Worm (Caenorhabditis elegans) whole organism, young adult: ENCODE results near the gene lge-1.
A peak's percentile ranks its signal among the peaks of the same experiment; 100 is the strongest.

ENCODE experiments used
- B0019.2 ChIP-seq: fragments of 200-800 bp; sonication (Bioruptor generic); conservative IDR thresholded peaks from 2 replicates; pipeline ENCODE4 v1.3.6; 2022; ENCODE audit warnings: missing genetic modification reagents, missing genetic modification characterization, missing compliant biosample characterization
- B0261.1 ChIP-seq: sonication (generic microtip); optimal IDR thresholded peaks from 2 replicates; lab custom pipeline; 2016; ENCODE audit warnings: mild to moderate bottlenecking, missing genetic modification characterization, moderate library complexity, missing compliant biosample characterization
- F10E7.11 ChIP-seq: sonication (generic microtip); optimal IDR thresholded peaks from 2 replicates; lab custom pipeline; 2017; ENCODE audit warnings: mild to moderate bottlenecking, missing genetic modification characterization, moderate library complexity, missing compliant biosample characterization
- F22D6.2 ChIP-seq: sonication (generic microtip); optimal IDR thresholded peaks from 2 replicates; lab custom pipeline; 2016; ENCODE audit warnings: mild to moderate bottlenecking, missing genetic modification characterization, missing compliant biosample characterization
- F39B2.1 ChIP-seq: fragments of 200-800 bp; sonication (Bioruptor generic); IDR thresholded peaks from 2 replicates; pipeline ENCODE4 v1.3.6; 2022; ENCODE audit warnings: missing genetic modification reagents, missing genetic modification characterization, missing compliant biosample characterization
- K11D2.4 ChIP-seq: fragments of 200-800 bp; sonication (Bioruptor generic); IDR thresholded peaks from 2 replicates; pipeline ENCODE4 v1.3.6; 2022; ENCODE audit warnings: missing genetic modification reagents, missing genetic modification characterization, missing compliant biosample characterization
- T26A5.8 ChIP-seq: sonication (generic microtip); optimal IDR thresholded peaks from 2 replicates; lab custom pipeline; 2016; ENCODE audit warnings: missing genetic modification characterization, missing compliant biosample characterization
- Y79H2A.3 ChIP-seq: fragments of 200-800 bp; sonication (Bioruptor generic); conservative IDR thresholded peaks from 2 replicates; pipeline ENCODE4 v1.3.6; 2022; ENCODE audit warnings: missing genetic modification reagents, missing genetic modification characterization, missing compliant biosample characterization
- Y95B8A.8 ChIP-seq: fragments of 200-800 bp; sonication (Bioruptor generic); IDR thresholded peaks from 2 replicates; pipeline ENCODE4 v1.3.6; 2022; ENCODE audit warnings: missing genetic modification reagents, missing genetic modification characterization, missing compliant biosample characterization
- ZK185.1 ChIP-seq: sonication (generic microtip); optimal IDR thresholded peaks from 2 replicates; lab custom pipeline; 2016; ENCODE audit warnings: mild to moderate bottlenecking, missing genetic modification characterization, missing compliant biosample characterization; ENCODE audit not compliant: poor library complexity, severe bottlenecking
- attf-6 ChIP-seq: fragments of 200-800 bp; sonication (Bioruptor generic); IDR thresholded peaks from 2 replicates; pipeline ENCODE4 v1.3.6; 2022; ENCODE audit warnings: missing genetic modification reagents, missing genetic modification characterization, missing compliant biosample characterization
- cebp-1 ChIP-seq, 2 experiments: fragments of 200-800 bp in 1 of 2; sonication (Bioruptor generic) in 1 of 2; sonication (generic microtip) in 1 of 2; IDR thresholded peaks in 1 of 2; optimal IDR thresholded peaks in 1 of 2; 2 replicates each; pipeline versions ENCODE4 v1.3.6 to Lab custom; 2017 to 2022; ENCODE audit warnings: missing compliant biosample characterization in 2 of 2, missing genetic modification characterization in 2 of 2, mild to moderate bottlenecking in 1 of 2, missing genetic modification reagents in 1 of 2, moderate library complexity in 1 of 2
- ceh-100 ChIP-seq: fragments of 200-800 bp; sonication (Bioruptor generic); IDR thresholded peaks from 2 replicates; pipeline ENCODE4 v1.3.6; 2022; ENCODE audit warnings: missing genetic modification reagents, missing genetic modification characterization, missing compliant biosample characterization
- ceh-27 ChIP-seq: fragments of 200-800 bp; sonication (Bioruptor generic); optimal IDR thresholded peaks from 2 replicates; lab custom pipeline; 2018; ENCODE audit warnings: mild to moderate bottlenecking, missing genetic modification characterization, moderate library complexity, missing compliant biosample characterization
- ceh-58 ChIP-seq: fragments of 200-800 bp; sonication (Bioruptor generic); IDR thresholded peaks from 2 replicates; pipeline ENCODE4 v1.3.6; 2022; ENCODE audit warnings: missing genetic modification characterization, missing compliant biosample characterization
- chd-7 ChIP-seq: sonication (generic microtip); optimal IDR thresholded peaks from 2 replicates; lab custom pipeline; 2016; ENCODE audit warnings: mild to moderate bottlenecking, missing genetic modification characterization, moderate library complexity, missing compliant biosample characterization
- dpl-1 ChIP-seq: fragments of 150-350 bp; optimal IDR thresholded peaks from 2 replicates; lab custom pipeline; 2014; ENCODE audit warnings: missing biosample characterization, missing genetic modification reagents, missing genetic modification characterization
- ets-4 ChIP-seq: fragments of 200-800 bp; sonication (Bioruptor generic); optimal IDR thresholded peaks from 2 replicates; lab custom pipeline; 2018; ENCODE audit warnings: mild to moderate bottlenecking, missing genetic modification characterization, missing compliant biosample characterization
- fkh-3 ChIP-seq: sonication (generic microtip); optimal IDR thresholded peaks from 2 replicates; lab custom pipeline; 2016; ENCODE audit warnings: mild to moderate bottlenecking, missing genetic modification characterization, missing compliant biosample characterization
- hmg-1.2 ChIP-seq: fragments of 200-800 bp; sonication (Bioruptor generic); IDR thresholded peaks from 2 replicates; pipeline ENCODE4 v1.3.6; 2022; ENCODE audit warnings: missing genetic modification reagents, missing genetic modification characterization, missing compliant biosample characterization
- let-526 ChIP-seq: fragments of 200-800 bp; sonication (Bioruptor generic); IDR thresholded peaks from 2 replicates; pipeline ENCODE4 v1.3.6; 2022; ENCODE audit warnings: missing genetic modification reagents, missing genetic modification characterization, missing compliant biosample characterization
- lin-35 ChIP-seq, 3 experiments: fragments of 150-350 bp in 2 of 3; sonication (generic microtip) in 1 of 3; optimal IDR thresholded peaks; 2 replicates each; lab custom pipeline; 2014 to 2018; ENCODE audit warnings: missing biosample characterization in 3 of 3, missing genetic modification characterization in 3 of 3, missing genetic modification reagents in 3 of 3
- lin-40 ChIP-seq: sonication (generic microtip); optimal IDR thresholded peaks from 2 replicates; lab custom pipeline; 2016; ENCODE audit warnings: missing genetic modification characterization, mild to moderate bottlenecking, missing compliant biosample characterization, missing genotype, missing genetic modification reagents
- lin-54 ChIP-seq: fragments of 200-800 bp; sonication (Bioruptor generic); optimal IDR thresholded peaks from 2 replicates; lab custom pipeline; 2018; ENCODE audit warnings: mild to moderate bottlenecking, missing genetic modification characterization, missing compliant biosample characterization
- lir-1 ChIP-seq: fragments of 200-800 bp; sonication (Bioruptor generic); conservative IDR thresholded peaks from 2 replicates; pipeline ENCODE4 v1.3.6; 2022; ENCODE audit warnings: missing genetic modification reagents, missing genetic modification characterization, missing compliant biosample characterization
- lsy-27 ChIP-seq: sonication (generic microtip); optimal IDR thresholded peaks from 2 replicates; lab custom pipeline; 2017; ENCODE audit warnings: missing genetic modification characterization, mild to moderate bottlenecking, missing compliant biosample characterization, antibody characterized with exemption, missing genotype, borderline replicate concordance; ENCODE audit not compliant: insufficient read depth
- madf-3 ChIP-seq: fragments of 200-800 bp; sonication (Bioruptor generic); IDR thresholded peaks from 2 replicates; pipeline ENCODE4 v1.3.6; 2022; ENCODE audit warnings: missing genetic modification reagents, missing genetic modification characterization, missing compliant biosample characterization
- mel-28 ChIP-seq: sonication (generic microtip); optimal IDR thresholded peaks from 2 replicates; lab custom pipeline; 2016; ENCODE audit warnings: borderline replicate concordance, mild to moderate bottlenecking, missing genetic modification characterization, missing compliant biosample characterization
- nhr-80 ChIP-seq: sonication (generic microtip); optimal IDR thresholded peaks from 2 replicates; lab custom pipeline; 2016; ENCODE audit warnings: missing genetic modification characterization, missing compliant biosample characterization
- pbrm-1 ChIP-seq: fragments of 200-800 bp; sonication (Bioruptor generic); IDR thresholded peaks from 2 replicates; pipeline ENCODE4 v1.3.6; 2022; ENCODE audit warnings: missing genetic modification reagents, missing genetic modification characterization, missing compliant biosample characterization
- sdz-38 ChIP-seq: sonication (generic microtip); optimal IDR thresholded peaks from 2 replicates; lab custom pipeline; 2016; ENCODE audit warnings: missing genotype, missing genetic modification characterization, missing compliant biosample characterization
- snpc-1.3 ChIP-seq: sonication (generic microtip); optimal IDR thresholded peaks from 2 replicates; lab custom pipeline; 2017; ENCODE audit warnings: missing genetic modification characterization, mild to moderate bottlenecking, missing compliant biosample characterization, antibody characterized with exemption, moderate library complexity, missing genotype, missing genetic modification reagents; ENCODE audit not compliant: insufficient read depth
- sptf-2 ChIP-seq: fragments of 200-800 bp; sonication (Bioruptor generic); optimal IDR thresholded peaks from 2 replicates; lab custom pipeline; 2018; ENCODE audit warnings: mild to moderate bottlenecking, missing genetic modification characterization, missing compliant biosample characterization
- tbx-9 ChIP-seq: sonication (generic microtip); optimal IDR thresholded peaks from 2 replicates; lab custom pipeline; 2016; ENCODE audit warnings: borderline replicate concordance, missing genetic modification characterization, inconsistent platforms, missing compliant biosample characterization
- unc-130 ChIP-seq: sonication (generic microtip); optimal IDR thresholded peaks from 2 replicates; lab custom pipeline; 2016; ENCODE audit warnings: missing genetic modification reagents, missing genetic modification characterization, missing compliant biosample characterization
- zfh-2 ChIP-seq: fragments of 200-800 bp; sonication (Bioruptor generic); conservative IDR thresholded peaks from 2 replicates; pipeline ENCODE4 v1.3.6; 2022; ENCODE audit warnings: missing genetic modification reagents, missing genetic modification characterization, missing compliant biosample characterization
- ztf-22 ChIP-seq: fragments of 200-800 bp; sonication (Bioruptor generic); optimal IDR thresholded peaks from 2 replicates; lab custom pipeline; 2018; ENCODE audit warnings: mild to moderate bottlenecking, missing genetic modification characterization, moderate library complexity, missing compliant biosample characterization
- ztf-6 ChIP-seq: fragments of 200-800 bp; sonication (Bioruptor generic); IDR thresholded peaks from 2 replicates; pipeline ENCODE4 v1.3.6; 2022; ENCODE audit warnings: missing genetic modification reagents, missing genetic modification characterization, missing compliant biosample characterization

Gene lge-1

ce11 chrX:10928948-10929563, 37.3 kb upstream of the lge-1 start, which contains the start of gene dgn-1:
TSS of gene dgn-1 (minus strand) at chrX:10928998.
- TF ChIP-seq nhr-80 (tag; lab: Kevin White, UChicago) (peak; percentile 56), tbx-9 (tag; lab: Kevin White, UChicago) (no peak), mel-28 (tag; lab: Kevin White, UChicago) (no peak)

- no peak for TF ChIP-seq cebp-1 (GFP tag; IDR thresholded peaks at IDR 0.05; lab: Robert Waterston, UW)
- no peak for TF ChIP-seq cebp-1 (tag; optimal IDR thresholded peaks at IDR 0.05; lab: Kevin White, UChicago)
- TF ChIP-seq fkh-3 (tag; lab: Kevin White, UChicago): no peak
- no peak for TF ChIP-seq ztf-22 (GFP tag; lab: Kevin White, UChicago)
- no peak for TF ChIP-seq attf-6 (GFP tag; lab: Robert Waterston, UW)
- TF ChIP-seq F10E7.11 (tag; lab: Kevin White, UChicago): no peak
- TF ChIP-seq zfh-2 (GFP tag; lab: Robert Waterston, UW): no peak
- TF ChIP-seq Y79H2A.3: no peak
- no peak for TF ChIP-seq F39B2.1 (GFP tag; lab: Robert Waterston, UW)
- no peak for TF ChIP-seq let-526 (GFP tag; lab: Robert Waterston, UW)
- TF ChIP-seq mel-28 (tag; lab: Kevin White, UChicago): no peak
- no peak for TF ChIP-seq madf-3 (GFP tag; lab: Robert Waterston, UW)
- no peak for TF ChIP-seq K11D2.4
- no peak for TF ChIP-seq sptf-2 (GFP tag; lab: Kevin White, UChicago)
Measured at ce11 chrX:10932087-10932486, 34.3 kb upstream of the lge-1 start.

- TF ChIP-seq ztf-6 (no peak), B0261.1 (tag; lab: Kevin White, UChicago) (no peak)
- TF ChIP-seq, all 124 proteins: peak for 0
Measured at ce11 chrX:10933308-10934014, 32.9 kb upstream of the lge-1 start.

ce11 chrX:10941255-10941654, 25.1 kb upstream of the lge-1 start, which contains the start of gene pho-7:
TSS of gene pho-7 (minus strand) at chrX:10941355.
- TF ChIP-seq Y95B8A.8 (GFP tag; lab: Robert Waterston, UW) (no peak), ceh-100 (GFP tag; lab: Robert Waterston, UW) (no peak), lin-35 (GFP tag; optimal IDR thresholded peaks at IDR 0.05; lab: Kevin White, UChicago) (no peak), ceh-27 (GFP tag; lab: Kevin White, UChicago) (no peak), ZK185.1 (no peak), lsy-27 (tag; lab: Kevin White, UChicago) (no peak), unc-130 (GFP tag; lab: Kevin White, UChicago) (no peak), pbrm-1 (GFP tag; lab: Robert Waterston, UW) (no peak), let-526 (GFP tag; lab: Robert Waterston, UW) (no peak), chd-7 (tag; lab: Kevin White, UChicago) (no peak), ets-4 (GFP tag; lab: Kevin White, UChicago) (no peak), F22D6.2 (no peak)

ce11 chrX:10948852-10949251, 17.5 kb upstream of the lge-1 start, which contains the start of gene T21B6.3:
TSS of gene T21B6.3 (minus strand) at chrX:10948952.
- TF ChIP-seq lin-54 (GFP tag; lab: Kevin White, UChicago) (no peak), snpc-1.3 (tag; lab: Kevin White, UChicago) (no peak), tbx-9 (tag; lab: Kevin White, UChicago) (no peak), ztf-6 (no peak), lir-1 (no peak), T26A5.8 (tag; lab: Kevin White, UChicago) (no peak), chd-7 (tag; lab: Kevin White, UChicago) (no peak), B0019.2 (GFP tag; lab: Robert Waterston, UW) (no peak), lin-40 (tag; lab: Kevin White, UChicago) (no peak), sdz-38 (tag; lab: Kevin White, UChicago) (no peak), pbrm-1 (GFP tag; lab: Robert Waterston, UW) (no peak), sptf-2 (GFP tag; lab: Kevin White, UChicago) (no peak), ceh-58 (GFP tag; lab: Robert Waterston, UW) (no peak), dpl-1 (GFP tag; lab: Kevin White, UChicago) (no peak), hmg-1.2 (GFP tag; lab: Robert Waterston, UW) (no peak)
